Fruit fly (Drosophila melanogaster) whole organism, adult: ENCODE results near the gene Lmx1a.

Source experiments
- CG12768 ChIP-seq: fragments of 200-800 bp; sonication (Bioruptor generic); optimal IDR thresholded peaks from 2 replicates; lab custom pipeline; 2017; ENCODE audit warnings: missing biosample characterization, missing genetic modification characterization, mild to moderate bottlenecking, moderate library complexity, missing genetic modification reagents
- CG14711 ChIP-seq: fragments of 200-800 bp; sonication (Bioruptor generic); optimal IDR thresholded peaks from 2 replicates; lab custom pipeline; 2018; ENCODE audit warnings: missing biosample characterization, mild to moderate bottlenecking, missing genetic modification characterization, moderate library complexity
- CG33017 ChIP-seq: fragments of 200-800 bp; sonication (Bioruptor generic); optimal IDR thresholded peaks from 2 replicates; lab custom pipeline; 2018; ENCODE audit warnings: missing biosample characterization, mild to moderate bottlenecking, missing genetic modification characterization, moderate library complexity
- CG5204 ChIP-seq: fragments of 200-800 bp; sonication (Bioruptor generic); optimal IDR thresholded peaks from 2 replicates; lab custom pipeline; 2016; ENCODE audit warnings: missing biosample characterization, missing genetic modification characterization
- CG7045 ChIP-seq: fragments of 200-800 bp; sonication (Bioruptor generic); optimal IDR thresholded peaks from 2 replicates; lab custom pipeline; 2017; ENCODE audit warnings: missing biosample characterization, mild to moderate bottlenecking, missing genetic modification characterization
- CG7101 ChIP-seq: fragments of 200-800 bp; sonication (Bioruptor generic); optimal IDR thresholded peaks from 2 replicates; lab custom pipeline; 2018; ENCODE audit warnings: missing biosample characterization, mild to moderate bottlenecking, missing genetic modification characterization, moderate library complexity
- Crg-1 ChIP-seq: fragments of 200-800 bp; sonication (Bioruptor generic); optimal IDR thresholded peaks from 2 replicates; lab custom pipeline; 2016; ENCODE audit warnings: missing biosample characterization, missing genetic modification characterization
- Hr96 ChIP-seq: fragments of 200-800 bp; sonication (Bioruptor generic); optimal IDR thresholded peaks from 2 replicates; lab custom pipeline; 2016; ENCODE audit warnings: missing biosample characterization, missing genetic modification characterization
- cic ChIP-seq: fragments of 200-800 bp; sonication (Bioruptor generic); optimal IDR thresholded peaks from 2 replicates; lab custom pipeline; 2017; ENCODE audit warnings: missing biosample characterization, mild to moderate bottlenecking, missing genetic modification characterization, moderate library complexity
- cnc ChIP-seq, 2 experiments: fragments of >200 bp; optimal IDR thresholded peaks; 2 replicates each; lab custom pipeline; 2017
- kay ChIP-seq: fragments of 200-800 bp; sonication (Bioruptor generic); peaks from one replicate; lab custom pipeline; 2016; ENCODE audit warnings: missing biosample characterization, missing genetic modification characterization, borderline replicate concordance
- pad ChIP-seq: fragments of 200-800 bp; sonication (Bioruptor generic); optimal IDR thresholded peaks from 3 replicates; lab custom pipeline; 2017; ENCODE audit warnings: missing biosample characterization, missing genetic modification characterization, mild to moderate bottlenecking, moderate library complexity, missing genetic modification reagents
- tj ChIP-seq: fragments of 200-800 bp; sonication (Bioruptor generic); optimal IDR thresholded peaks from 3 replicates; lab custom pipeline; 2017; ENCODE audit warnings: missing biosample characterization, mild to moderate bottlenecking, missing genetic modification characterization, moderate library complexity

DNA sequence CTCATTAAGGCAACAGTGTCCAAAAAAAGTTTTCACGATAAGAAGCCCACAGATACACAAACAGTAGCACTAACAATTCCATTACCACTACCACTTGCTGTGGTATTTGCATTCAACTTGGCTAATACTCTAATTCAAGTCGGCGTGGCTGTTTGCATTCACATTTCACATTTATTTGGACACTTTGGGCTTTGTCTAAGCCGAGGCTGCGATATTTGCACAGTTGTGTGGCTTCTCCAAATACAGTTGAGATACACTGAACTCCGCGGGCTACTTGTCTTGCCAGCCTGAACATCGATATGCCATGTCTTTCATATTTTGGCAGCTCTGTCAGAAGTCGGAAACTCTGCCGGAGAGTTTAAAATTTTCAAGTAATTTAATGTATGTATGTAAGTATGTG is 21.3 kb downstream of the Lmx1a start:
- no peak for TF ChIP-seq CG7101
- TF ChIP-seq CG7045, result no peak
- TF ChIP-seq pad, result no peak
- no peak for TF ChIP-seq tj (GFP tag; lab: Kevin White, UChicago)
- no peak for TF ChIP-seq CG5204 (GFP tag; lab: Kevin White, UChicago)
- no peak for TF ChIP-seq Hr96 (GFP tag; lab: Kevin White, UChicago)
- TF ChIP-seq CG33017, result no peak
- no peak for TF ChIP-seq CG14711 (tag; lab: Kevin White, UChicago)
- TF ChIP-seq cic (GFP tag; lab: Kevin White, UChicago), result no peak
- TF ChIP-seq kay, result no peak
- no peak for TF ChIP-seq cnc (optimal IDR thresholded peaks at IDR 0.05; lab: Kevin White, UChicago)
- no peak for TF ChIP-seq Crg-1 (GFP tag; lab: Kevin White, UChicago)
- no peak for TF ChIP-seq CG12768 (GFP tag; lab: Kevin White, UChicago)
